Worm (Caenorhabditis elegans) whole organism, L4/young adult: Measurements from ENCODE around the gene F55G11.2.

Experiments used
- W03F9.2 ChIP-seq: fragments of 150-350 bp; optimal IDR thresholded peaks from 2 replicates; lab custom pipeline; 2014; ENCODE audit warnings: missing biosample characterization, missing genetic modification characterization
- dao-5 ChIP-seq: sonication (generic microtip); optimal IDR thresholded peaks from 2 replicates; lab custom pipeline; 2016; ENCODE audit warnings: missing genotype, missing genetic modification characterization, moderate library complexity, missing compliant biosample characterization
- him-1 ChIP-seq: sonication (generic microtip); optimal IDR thresholded peaks from 2 replicates; lab custom pipeline; 2016; ENCODE audit warnings: missing genotype, missing genetic modification reagents, missing genetic modification characterization, missing compliant biosample characterization

Gene F55G11.2

ce11 chrIV:12985961-12986360 lies 16.9 kb upstream of the F55G11.2 start, which contains the start of gene K10D11.3:
Gene K10D11.3 (minus strand): TSS chrIV:12986134.
- TF ChIP-seq dao-5 (tag; lab: Kevin White, UChicago) (no peak), W03F9.2 (tag; lab: Kevin White, UChicago) (no peak), him-1 (tag; lab: Kevin White, UChicago) (no peak)

- TF ChIP-seq dao-5 (tag; lab: Kevin White, UChicago) (no peak), him-1 (tag; lab: Kevin White, UChicago) (no peak), W03F9.2 (tag; lab: Kevin White, UChicago) (no peak)
Measured at ce11 chrIV:12978307-12979036, 9.4 kb upstream of the F55G11.2 start, which contains the start of gene K10D11.2. Gene K10D11.2 (plus strand): TSS chrIV:12978986.

- no peak for TF ChIP-seq dao-5 (tag; lab: Kevin White, UChicago)
- TF ChIP-seq W03F9.2 (tag; lab: Kevin White, UChicago) = no peak
- TF ChIP-seq him-1 (tag; lab: Kevin White, UChicago) = no peak
Measured at ce11 chrIV:12977650-12978049, 8.6 kb upstream of the F55G11.2 start.

DNA sequence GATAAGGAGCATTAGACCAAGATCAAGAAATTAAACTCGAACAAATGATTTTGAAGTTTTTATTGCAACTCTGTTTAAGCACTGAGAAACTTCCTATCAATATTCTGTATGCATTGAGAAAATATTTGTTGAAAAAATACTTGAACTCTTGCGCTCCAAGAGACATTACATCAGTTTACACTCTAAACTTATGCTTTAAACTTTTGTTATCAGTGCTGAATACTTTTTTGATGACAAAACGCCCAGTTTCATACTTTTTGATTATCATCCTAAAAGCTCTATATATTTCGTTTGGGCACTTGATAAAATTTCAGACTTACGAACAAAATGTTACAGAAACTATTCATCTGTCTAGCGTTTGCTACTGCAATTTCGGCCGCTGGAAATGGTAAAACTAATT lies 6.9 kb upstream of the F55G11.2 start, which contains the start of gene dod-17:
dod-17 (plus strand) TSS at position 323 of the 400 bp plus-strand sequence.
- TF ChIP-seq W03F9.2 (tag; lab: Kevin White, UChicago) = no peak
- TF ChIP-seq dao-5 (tag; lab: Kevin White, UChicago) = no peak
- no peak for TF ChIP-seq him-1 (tag; lab: Kevin White, UChicago)

ce11 chrIV:12973336-12973735 lies 4.2 kb upstream of the F55G11.2 start, which contains the start of gene F55G11.4:
Gene F55G11.4 (plus strand): TSS chrIV:12973624.
- TF ChIP-seq dao-5 (tag; lab: Kevin White, UChicago) (no peak), him-1 (tag; lab: Kevin White, UChicago) (no peak), W03F9.2 (tag; lab: Kevin White, UChicago) (no peak)

- TF ChIP-seq dao-5 (tag; lab: Kevin White, UChicago) = no peak
- TF ChIP-seq W03F9.2 (tag; lab: Kevin White, UChicago) = no peak
- no peak for TF ChIP-seq him-1 (tag; lab: Kevin White, UChicago)
Measured at ce11 chrIV:12972780-12973179, 3.7 kb upstream of the F55G11.2 start.

DNA sequence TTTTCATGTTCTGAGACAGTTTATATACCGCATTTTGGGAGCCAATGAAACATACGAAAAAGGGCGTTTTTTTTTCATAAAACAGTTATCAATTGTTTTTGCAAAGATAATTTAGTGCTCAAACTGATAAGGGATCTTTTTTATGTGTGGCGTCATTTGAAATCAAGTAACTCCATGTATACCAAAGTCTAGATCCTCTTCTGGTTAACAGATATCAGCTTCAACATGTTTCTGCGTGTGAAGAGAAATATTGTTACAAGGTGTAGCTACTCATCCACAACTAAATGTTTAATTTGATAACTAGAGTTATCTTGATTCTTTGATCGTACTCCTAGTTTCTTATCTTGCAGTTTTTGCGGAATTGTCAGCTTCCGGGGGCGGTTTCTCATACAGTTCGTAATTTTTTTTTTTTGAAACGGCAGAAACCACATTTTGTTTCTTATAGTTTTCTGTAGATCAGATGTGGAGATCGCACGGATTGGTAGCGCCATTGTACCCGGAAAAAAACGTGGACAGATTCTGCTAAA lies 3.0 kb upstream of the F55G11.2 start:
- TF ChIP-seq him-1 (tag; lab: Kevin White, UChicago) = no peak

- TF ChIP-seq dao-5 (tag; lab: Kevin White, UChicago) (no peak), him-1 (tag; lab: Kevin White, UChicago) (no peak), W03F9.2 (tag; lab: Kevin White, UChicago) (no peak)
Measured at ce11 chrIV:12967303-12967702, 1.8 kb downstream of the F55G11.2 start.

DNA sequence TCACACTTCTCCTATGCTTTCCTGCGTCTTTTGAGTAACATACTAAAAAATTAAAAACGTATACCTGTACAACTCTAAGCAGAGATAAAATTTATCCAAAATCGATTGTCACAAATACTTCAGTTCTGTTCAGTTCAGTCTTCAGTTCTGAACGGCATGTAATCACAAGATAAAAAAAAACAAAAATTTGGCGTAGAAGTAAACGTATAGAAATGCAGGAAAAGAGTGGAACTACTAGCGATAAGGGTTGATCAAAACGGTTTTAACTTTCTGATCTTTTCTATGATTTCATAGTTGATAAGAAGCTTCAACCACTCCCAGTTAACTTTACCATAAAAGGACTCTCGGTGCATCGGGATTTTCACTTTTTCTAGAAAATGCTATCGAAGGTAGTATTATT lies 4.0 kb downstream of the F55G11.2 start, which contains the start of gene dod-22:
dod-22 (plus strand) TSS at position 301 of the 400 bp plus-strand sequence.
- no peak for TF ChIP-seq him-1 (tag; lab: Kevin White, UChicago)
- no peak for TF ChIP-seq W03F9.2 (tag; lab: Kevin White, UChicago)
- TF ChIP-seq dao-5 (tag; lab: Kevin White, UChicago) = no peak

ce11 chrIV:12964648-12965047 lies 4.4 kb downstream of the F55G11.2 start:
- TF ChIP-seq W03F9.2 (tag; lab: Kevin White, UChicago) (no peak), dao-5 (tag; lab: Kevin White, UChicago) (no peak), him-1 (tag; lab: Kevin White, UChicago) (no peak)

DNA sequence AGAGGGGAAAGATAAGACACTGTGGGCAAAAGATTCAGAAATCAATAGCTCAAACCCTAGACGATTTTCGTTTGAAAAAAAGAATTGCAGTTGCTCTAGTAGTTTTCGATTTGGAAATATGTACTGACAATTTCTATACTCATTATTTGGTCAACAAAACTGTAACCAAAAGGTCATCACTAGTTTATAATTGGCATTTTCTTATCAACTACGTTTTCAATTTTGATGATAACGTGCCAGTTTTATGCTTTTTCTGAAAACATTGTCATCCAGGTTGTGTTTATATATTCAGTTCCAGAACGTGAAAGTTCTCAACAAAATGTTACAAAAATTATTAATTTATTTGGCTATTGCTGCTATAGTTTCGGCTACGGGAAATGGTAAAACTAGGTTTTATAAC lies 6.5 kb downstream of the F55G11.2 start, which contains the start of gene F55G11.8:
F55G11.8 (plus strand) TSS at position 245 of the 400 bp plus-strand sequence.
- no peak for TF ChIP-seq him-1 (tag; lab: Kevin White, UChicago)
- TF ChIP-seq W03F9.2 (tag; lab: Kevin White, UChicago) = no peak
- no peak for TF ChIP-seq dao-5 (tag; lab: Kevin White, UChicago)

DNA sequence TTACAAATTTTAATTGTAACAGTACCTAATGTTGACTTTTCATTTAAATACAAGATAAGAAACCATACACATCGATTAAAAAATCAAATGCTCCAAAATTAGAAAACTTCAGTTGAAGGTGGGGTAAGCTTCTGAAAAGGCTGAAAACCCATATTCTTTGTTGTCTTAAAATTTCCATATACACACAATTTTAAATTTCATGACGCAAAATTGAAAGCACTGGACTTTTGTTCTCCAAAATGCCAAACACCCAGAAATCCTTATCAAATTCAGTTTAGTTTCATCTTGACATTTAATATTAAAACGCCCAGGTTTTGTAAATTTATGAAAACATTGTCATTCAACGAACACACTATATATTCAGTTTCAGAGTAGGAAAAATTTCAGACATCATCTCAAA lies 9.0 kb downstream of the F55G11.2 start, which contains the start of gene F55G11.7:
F55G11.7 (plus strand) TSS at position 301 of the 400 bp plus-strand sequence.
- TF ChIP-seq him-1 (tag; lab: Kevin White, UChicago) = no peak
- TF ChIP-seq W03F9.2 (tag; lab: Kevin White, UChicago) = no peak
- TF ChIP-seq dao-5 (tag; lab: Kevin White, UChicago) = no peak

DNA sequence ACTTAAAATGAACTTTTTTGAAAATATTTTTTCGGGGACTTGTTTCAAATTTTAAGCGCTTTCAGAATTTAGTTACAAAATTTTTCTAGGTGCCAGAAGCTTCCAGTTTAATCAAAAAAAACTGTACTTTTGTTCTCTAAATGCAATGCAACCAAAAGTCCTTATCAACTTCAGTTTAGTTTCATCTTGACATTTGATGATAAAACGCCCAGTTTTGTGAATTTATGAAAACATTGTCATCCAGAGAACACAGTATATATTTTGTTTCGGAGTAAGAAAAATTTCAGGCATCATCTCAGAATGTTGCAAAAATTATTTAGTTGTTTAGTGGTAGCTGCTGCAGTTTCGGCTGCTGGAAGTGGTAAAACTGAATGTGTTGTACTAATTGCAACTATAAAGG lies 11.4 kb downstream of the F55G11.2 start, which contains the start of gene F55G11.6:
F55G11.6 (plus strand) TSS at position 301 of the 400 bp plus-strand sequence.
- TF ChIP-seq him-1 (tag; lab: Kevin White, UChicago) = no peak
- no peak for TF ChIP-seq W03F9.2 (tag; lab: Kevin White, UChicago)
- TF ChIP-seq dao-5 (tag; lab: Kevin White, UChicago) = no peak
